Fruit fly (Drosophila melanogaster): Measurements from ENCODE around the gene Saysd1.
A peak's percentile ranks its signal among the peaks of the same experiment; 100 is the strongest.

The Saysd1 gene

DNA sequence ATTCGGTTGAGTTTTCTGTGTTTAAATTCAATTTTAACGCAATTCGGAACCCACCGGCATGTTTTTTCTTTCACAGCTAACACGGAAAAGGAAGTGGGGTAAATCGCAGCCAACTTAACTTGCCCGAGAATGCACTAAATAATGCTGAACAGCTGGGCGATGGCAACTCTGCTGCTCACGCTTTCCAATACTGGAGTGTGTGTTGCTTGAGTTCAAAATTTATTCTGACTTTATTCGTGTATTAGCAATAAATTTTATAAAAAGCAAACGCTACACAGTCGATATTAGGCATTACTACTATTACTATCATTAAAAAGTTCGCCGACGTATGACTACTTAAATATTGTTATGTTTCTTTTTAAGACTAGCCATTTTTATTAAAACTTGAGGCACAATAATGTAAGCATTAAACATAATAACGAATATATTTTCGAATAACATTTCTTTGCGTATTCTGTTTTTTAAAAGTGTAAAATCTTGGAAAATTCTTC, 32.4 kb upstream of the Saysd1 start, which contains the start of the genes RpS27 and Nup37 (continued):
- TF ChIP-seq CG31388 (GFP tag; optimal IDR thresholded peaks at IDR 0.05) (peak; percentile 94), pum (GFP tag; optimal IDR thresholded peaks at IDR 0.05) (peak; percentile 97), Pdp1 (GFP tag; optimal IDR thresholded peaks at IDR 0.05) (peak; percentile 94 to 97), chinmo (GFP tag; IDR thresholded peaks at IDR 0.05; ENCODE audit: partially characterized antibody) (no peak), Gug (GFP tag; IDR thresholded peaks at IDR 0.05) (peak; percentile 92), CG11398 (GFP tag; optimal IDR thresholded peaks at IDR 0.05) (peak; percentile 99), Hmr (GFP tag; optimal IDR thresholded peaks at IDR 0.05) (peak; percentile 99), CG7745 (tag; optimal IDR thresholded peaks at IDR 0.05) (peak; percentile 83), CG13775 (GFP tag; optimal IDR thresholded peaks at IDR 0.05) (peak; percentile 99), CG6854 (GFP tag; optimal IDR thresholded peaks at IDR 0.05) (peak; percentile 97), onecut (GFP tag; IDR thresholded peaks at IDR 0.05) (peak; percentile 97), gcm (GFP tag; optimal IDR thresholded peaks at IDR 0.05) (peak; percentile 95), Bgb (GFP tag; IDR thresholded peaks at IDR 0.05; ENCODE audit: partially characterized antibody) (peak; percentile 43; the same call in 1 of the 2 replicates), z (GFP tag; IDR thresholded peaks at IDR 0.05) (peak; percentile 78), CG18599 (GFP tag; optimal IDR thresholded peaks at IDR 0.05) (peak; percentile 98), Hsf (GFP tag; optimal IDR thresholded peaks at IDR 0.05) (peak; percentile 98), CG3838 (GFP tag; optimal IDR thresholded peaks at IDR 0.05) (peak; percentile 98), Sin3A (optimal IDR thresholded peaks at IDR 0.05) (peak; percentile 64), shn (GFP tag; optimal IDR thresholded peaks at IDR 0.05) (peak; percentile 99), CG12391 (tag; optimal IDR thresholded peaks at IDR 0.05) (peak; percentile 97), Ssrp (tag; optimal IDR thresholded peaks at IDR 0.05) (peak; percentile 92), ranshi (GFP tag; IDR thresholded peaks at IDR 0.05) (peak; percentile 96), gro (GFP tag; optimal IDR thresholded peaks at IDR 0.05) (peak; percentile 97), CG10209 (GFP tag; optimal IDR thresholded peaks at IDR 0.05) (peak; percentile 99), Atf3 (GFP tag; optimal IDR thresholded peaks at IDR 0.05) (peak; percentile 98), zfh2 (GFP tag; optimal IDR thresholded peaks at IDR 0.05) (peak; percentile 98), Stat92E (GFP tag; optimal IDR thresholded peaks at IDR 0.05) (peak in 1 of 3 experiments; percentile 82), CG7928 (GFP tag; optimal IDR thresholded peaks at IDR 0.05) (peak; percentile 82), stc (GFP tag; IDR thresholded peaks at IDR 0.05) (peak; percentile 93), Hey (tag; optimal IDR thresholded peaks at IDR 0.05) (peak; percentile 99), HmgZ (tag; optimal IDR thresholded peaks at IDR 0.05) (peak; percentile 99)

DNA sequence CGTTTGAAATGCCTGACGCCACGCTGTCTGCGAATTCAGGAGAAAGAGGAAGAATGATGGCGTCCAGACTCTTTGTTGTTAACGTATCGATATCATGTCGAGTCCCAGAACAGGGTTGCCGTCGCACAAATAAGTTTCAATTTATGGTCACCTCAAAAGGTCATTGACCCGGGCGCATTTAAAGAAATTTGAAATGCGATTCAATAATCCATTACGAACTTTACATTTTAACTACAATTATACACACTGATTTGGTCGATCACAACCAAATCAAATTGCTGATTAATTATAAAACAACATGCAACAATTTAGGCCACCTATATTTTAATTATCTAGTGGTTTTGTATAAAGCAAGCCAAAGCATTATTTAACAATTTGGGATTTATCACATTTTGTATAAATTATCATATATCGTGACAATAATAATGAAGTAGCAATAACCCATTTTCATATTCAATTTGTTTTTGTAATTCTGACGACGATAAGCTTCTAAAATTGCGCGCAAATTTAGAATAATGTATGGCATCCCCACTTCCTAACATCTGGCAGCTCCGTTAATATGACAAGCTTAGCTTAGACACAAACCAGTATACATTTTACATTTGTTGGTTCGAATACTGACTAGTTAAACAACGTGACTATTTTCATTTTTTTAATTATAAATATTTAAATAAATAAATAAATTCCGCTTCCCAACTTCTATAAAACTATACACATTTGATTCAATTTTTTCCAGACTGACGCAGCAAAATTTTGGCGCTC, 30.2 kb upstream of the Saysd1 start, which contains the start of gene bam:
Gene bam, minus strand, starts transcription at position 58 of the 762 bp plus-strand sequence.
- peak; percentile 89 for TF ChIP-seq CG15514 (GFP tag; optimal IDR thresholded peaks at IDR 0.05)
- TF ChIP-seq Fer1 (GFP tag; optimal IDR thresholded peaks at IDR 0.05), result peak; percentile 15
- TF ChIP-seq CG15696 (tag; optimal IDR thresholded peaks at IDR 0.05), result peak; percentile 7
- TF ChIP-seq cato (GFP tag; optimal IDR thresholded peaks at IDR 0.05; ENCODE audit: borderline replicate concordance), result no peak
- 0 out of 3 replicates have a peak, but pooled peaks have one; percentile 37 for TF ChIP-seq ken (GFP tag; IDR thresholded peaks at IDR 0.05)
- TF ChIP-seq E2f2 (GFP tag; IDR thresholded peaks at IDR 0.05), result peak; percentile 97
- TF ChIP-seq stwl (tag; optimal IDR thresholded peaks at IDR 0.05), result peak; percentile 83
- TF ChIP-seq Hmr (GFP tag; optimal IDR thresholded peaks at IDR 0.05), result peak; percentile 59
- TF ChIP-seq sug (tag; optimal IDR thresholded peaks at IDR 0.05), result peak; percentile 46
- TF ChIP-seq CG8924 (tag; optimal IDR thresholded peaks at IDR 0.05), result peak; percentile 4
- TF ChIP-seq unc-4 (GFP tag; IDR thresholded peaks at IDR 0.05; ENCODE audit: partially characterized antibody), result 0 out of 2 replicates have a peak, but pooled peaks have one; percentile 20
- peak; percentile 53 for TF ChIP-seq CG10267 (tag; optimal IDR thresholded peaks at IDR 0.05)
- TF ChIP-seq sens-2 (GFP tag; IDR thresholded peaks at IDR 0.05), result no peak
- TF ChIP-seq CG33557 (GFP tag; optimal IDR thresholded peaks at IDR 0.05), result peak; percentile 15
- no peak for TF ChIP-seq hb (GFP tag; IDR thresholded peaks at IDR 0.05; ENCODE audit: partially characterized antibody)
- 0 out of 3 replicates have a peak, but pooled peaks have one; percentile 47 for TF ChIP-seq CG6791 (GFP tag; IDR thresholded peaks at IDR 0.05; ENCODE audit: partially characterized antibody)
- TF ChIP-seq CG33213 (GFP tag; optimal IDR thresholded peaks at IDR 0.05), result peak; percentile 19
- no peak for TF ChIP-seq crc (GFP tag; optimal IDR thresholded peaks at IDR 0.05)

Data from whole organism, embryonic.